Worm (Caenorhabditis elegans) whole organism, mixed stage, embryonic: ENCODE results near the gene F35A5.8.

Source experiments
- M03D4.4 ChIP-seq: sonication (generic microtip); optimal IDR thresholded peaks from 2 replicates; lab custom pipeline; 2017; ENCODE audit warnings: mild to moderate bottlenecking, missing genetic modification characterization, missing compliant biosample characterization
- bed-3 ChIP-seq: fragments of 200-800 bp; sonication (Bioruptor generic); optimal IDR thresholded peaks from 3 replicates; lab custom pipeline; 2018; ENCODE audit warnings: mild to moderate bottlenecking, missing genetic modification characterization, moderate library complexity, missing compliant biosample characterization
- blmp-1 ChIP-seq: fragments of 150-350 bp; optimal IDR thresholded peaks from 2 replicates; lab custom pipeline; 2014; ENCODE audit warnings: missing biosample characterization, missing genetic modification characterization
- ceh-39 ChIP-seq: fragments of 150-350 bp; optimal IDR thresholded peaks from 2 replicates; lab custom pipeline; 2014; ENCODE audit warnings: missing biosample characterization, missing genetic modification characterization
- ceh-43 ChIP-seq: fragments of 200-800 bp; sonication (Bioruptor generic); optimal IDR thresholded peaks from 2 replicates; lab custom pipeline; 2018; ENCODE audit warnings: mild to moderate bottlenecking, missing genetic modification characterization, moderate library complexity, missing compliant biosample characterization
- ceh-83 ChIP-seq: fragments of 200-800 bp; sonication (Bioruptor generic); optimal IDR thresholded peaks from 2 replicates; lab custom pipeline; 2018; ENCODE audit warnings: mild to moderate bottlenecking, missing genetic modification characterization, missing compliant biosample characterization
- ces-1 ChIP-seq: fragments of 150-350 bp; optimal IDR thresholded peaks from 2 replicates; lab custom pipeline; 2014; ENCODE audit warnings: missing biosample characterization, missing genetic modification reagents, missing genetic modification characterization
- cnd-1 ChIP-seq: fragments of 200-800 bp; sonication (Bioruptor generic); optimal IDR thresholded peaks from 2 replicates; lab custom pipeline; 2018; ENCODE audit warnings: mild to moderate bottlenecking, missing genetic modification characterization, missing compliant biosample characterization
- drap-1 ChIP-seq: fragments of 200-800 bp; sonication (Bioruptor generic); optimal IDR thresholded peaks from 3 replicates; lab custom pipeline; 2018; ENCODE audit warnings: mild to moderate bottlenecking, missing genetic modification characterization, missing compliant biosample characterization
- elt-1 ChIP-seq: sonication (generic microtip); optimal IDR thresholded peaks from 2 replicates; lab custom pipeline; 2017; ENCODE audit warnings: missing genetic modification characterization, mild to moderate bottlenecking, missing compliant biosample characterization, antibody characterized with exemption, moderate library complexity, borderline replicate concordance; ENCODE audit not compliant: insufficient read depth
- elt-3 ChIP-seq: fragments of 150-350 bp; optimal IDR thresholded peaks from 2 replicates; lab custom pipeline; 2014; ENCODE audit warnings: missing biosample characterization, missing genetic modification characterization
- flh-1 ChIP-seq: fragments of 200-800 bp; sonication (Bioruptor generic); optimal IDR thresholded peaks from 2 replicates; lab custom pipeline; 2018; ENCODE audit warnings: mild to moderate bottlenecking, missing genetic modification characterization, moderate library complexity, missing compliant biosample characterization
- ham-2 ChIP-seq: fragments of 200-800 bp; sonication (Bioruptor generic); optimal IDR thresholded peaks from 2 replicates; lab custom pipeline; 2018; ENCODE audit warnings: mild to moderate bottlenecking, missing genetic modification characterization, missing compliant biosample characterization
- hlh-1 ChIP-seq: fragments of 150-350 bp; optimal IDR thresholded peaks from 2 replicates; lab custom pipeline; 2014; ENCODE audit warnings: missing biosample characterization, missing genetic modification reagents, missing genetic modification characterization
- lin-13 ChIP-seq: fragments of 150-350 bp; optimal IDR thresholded peaks from 2 replicates; lab custom pipeline; 2014; ENCODE audit warnings: missing biosample characterization, missing genetic modification characterization
- lin-32 ChIP-seq: fragments of 200-800 bp; sonication (Bioruptor generic); optimal IDR thresholded peaks from 2 replicates; lab custom pipeline; 2018; ENCODE audit warnings: mild to moderate bottlenecking, missing genetic modification characterization, missing compliant biosample characterization
- lsy-2 ChIP-seq: fragments of 150-350 bp; optimal IDR thresholded peaks from 2 replicates; lab custom pipeline; 2014; ENCODE audit warnings: missing biosample characterization, missing genetic modification characterization
- mab-5 ChIP-seq: fragments of 150-350 bp; optimal IDR thresholded peaks from 2 replicates; lab custom pipeline; 2014; ENCODE audit warnings: missing biosample characterization, missing genetic modification characterization
- mep-1 ChIP-seq: fragments of 150-350 bp; optimal IDR thresholded peaks from 2 replicates; lab custom pipeline; 2017; ENCODE audit warnings: missing biosample characterization, missing genetic modification reagents, missing genetic modification characterization, inconsistent platforms
- mls-2 ChIP-seq: sonication (generic microtip); optimal IDR thresholded peaks from 2 replicates; lab custom pipeline; 2016; ENCODE audit warnings: mild to moderate bottlenecking, missing genetic modification characterization, moderate library complexity, missing compliant biosample characterization
- nhr-12 ChIP-seq: fragments of 150-350 bp; optimal IDR thresholded peaks from 2 replicates; lab custom pipeline; 2014; ENCODE audit warnings: missing biosample characterization, missing genetic modification characterization
- nhr-2 ChIP-seq: fragments of 150-350 bp; optimal IDR thresholded peaks from 2 replicates; lab custom pipeline; 2014; ENCODE audit warnings: missing biosample characterization, missing genetic modification characterization
- nhr-237 ChIP-seq: fragments of 150-350 bp; optimal IDR thresholded peaks from 2 replicates; lab custom pipeline; 2014; ENCODE audit warnings: missing biosample characterization, missing genetic modification characterization
- pha-4 ChIP-seq: fragments of 150-350 bp; optimal IDR thresholded peaks from 2 replicates; lab custom pipeline; 2018; ENCODE audit warnings: missing biosample characterization, missing genetic modification reagents, missing genetic modification characterization
- sem-2 ChIP-seq: fragments of 200-800 bp; sonication (Bioruptor generic); optimal IDR thresholded peaks from 2 replicates; lab custom pipeline; 2018; ENCODE audit warnings: mild to moderate bottlenecking, missing genetic modification characterization, missing compliant biosample characterization
- sptf-1 ChIP-seq: sonication (generic microtip); optimal IDR thresholded peaks from 2 replicates; lab custom pipeline; 2017; ENCODE audit warnings: mild to moderate bottlenecking, missing genetic modification characterization, moderate library complexity, missing compliant biosample characterization
- tbx-8 ChIP-seq: fragments of 200-800 bp; sonication (Bioruptor generic); optimal IDR thresholded peaks from 2 replicates; lab custom pipeline; 2018; ENCODE audit warnings: mild to moderate bottlenecking, missing genetic modification characterization, moderate library complexity, missing compliant biosample characterization
- unc-120 ChIP-seq: sonication (generic microtip); optimal IDR thresholded peaks from 2 replicates; lab custom pipeline; 2017; ENCODE audit warnings: missing genetic modification characterization, missing compliant biosample characterization; ENCODE audit not compliant: poor library complexity, severe bottlenecking
- unc-39 ChIP-seq: fragments of 150-350 bp; optimal IDR thresholded peaks from 2 replicates; lab custom pipeline; 2014; ENCODE audit warnings: missing biosample characterization, missing genetic modification characterization
- unc-62 ChIP-seq: fragments of 150-350 bp; optimal IDR thresholded peaks from 2 replicates; lab custom pipeline; 2014; ENCODE audit warnings: missing biosample characterization, missing genetic modification reagents, missing genetic modification characterization
- zip-8 ChIP-seq: fragments of 150-350 bp; optimal IDR thresholded peaks from 2 replicates; lab custom pipeline; 2014; ENCODE audit warnings: missing biosample characterization, missing genetic modification characterization
- ztf-11 ChIP-seq: fragments of 150-350 bp; optimal IDR thresholded peaks from 2 replicates; lab custom pipeline; 2014; ENCODE audit warnings: missing biosample characterization, missing genetic modification characterization

The F35A5.8 gene

ce11 chrX:3785111-3785808 is 18.0 kb downstream of the F35A5.8 start:
- TF ChIP-seq hlh-1 (tag; lab: Kevin White, UChicago) (peak; percentile 4), ces-1 (GFP tag; lab: Kevin White, UChicago) (no peak)

- TF ChIP-seq elt-1 = no peak
- no peak for TF ChIP-seq cnd-1 (tag; lab: Kevin White, UChicago)
- no peak for TF ChIP-seq M03D4.4 (tag; lab: Kevin White, UChicago)
- TF ChIP-seq sem-2 (GFP tag; lab: Kevin White, UChicago) = no peak
- no peak for TF ChIP-seq lsy-2
- no peak for TF ChIP-seq ceh-83 (GFP tag; lab: Kevin White, UChicago)
- no peak for TF ChIP-seq unc-62
- no peak for TF ChIP-seq ztf-11 (tag; lab: Kevin White, UChicago)
- TF ChIP-seq lin-13 (tag; lab: Kevin White, UChicago) = no peak
- no peak for TF ChIP-seq ces-1 (GFP tag; lab: Kevin White, UChicago)
- no peak for TF ChIP-seq tbx-8
- TF ChIP-seq nhr-2 (tag; lab: Kevin White, UChicago) = no peak
- no peak for TF ChIP-seq mab-5 (tag; lab: Kevin White, UChicago)
- TF ChIP-seq unc-120 (tag; lab: Kevin White, UChicago) = no peak
- no peak for TF ChIP-seq zip-8 (tag; lab: Kevin White, UChicago)
- TF ChIP-seq flh-1 = no peak
- no peak for TF ChIP-seq nhr-12 (tag; lab: Kevin White, UChicago)
- TF ChIP-seq blmp-1 (tag; lab: Kevin White, UChicago) = no peak
- TF ChIP-seq bed-3 (GFP tag; lab: Kevin White, UChicago) = no peak
- TF ChIP-seq, all 35 proteins: peak for 0
Observed at ce11 chrX:3783659-3784058, 19.6 kb downstream of the F35A5.8 start.

- no peak for TF ChIP-seq unc-62
- no peak for TF ChIP-seq hlh-1 (tag; lab: Kevin White, UChicago)
- no peak for TF ChIP-seq sem-2 (GFP tag; lab: Kevin White, UChicago)
- TF ChIP-seq blmp-1 (tag; lab: Kevin White, UChicago) = no peak
- TF ChIP-seq ham-2 = no peak
- TF ChIP-seq nhr-2 (tag; lab: Kevin White, UChicago) = no peak
- TF ChIP-seq, all 35 proteins: peak for 0
Observed at ce11 chrX:3781040-3781439, 22.2 kb downstream of the F35A5.8 start, which contains the start of gene marg-1. marg-1 (minus strand) TSS chrX:3781140.

DNA sequence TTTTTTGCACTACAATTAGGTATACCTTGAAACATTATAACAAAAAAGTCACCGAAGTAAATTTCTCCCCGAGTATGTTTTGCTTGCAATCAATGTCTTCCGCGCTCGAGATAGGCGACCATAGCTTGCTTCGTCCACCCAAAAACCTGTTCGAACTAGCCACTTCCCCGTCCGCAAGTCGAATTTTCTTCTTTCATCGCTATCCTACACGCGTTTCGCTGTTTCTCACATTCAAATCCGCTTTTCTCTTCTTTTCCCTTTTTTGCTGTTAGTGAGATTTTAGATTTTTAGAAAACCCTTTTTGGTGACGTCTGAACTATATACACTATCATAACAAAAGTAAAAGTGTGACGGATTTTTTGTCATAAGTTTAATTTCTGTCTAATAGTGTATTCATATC is 30.0 kb downstream of the F35A5.8 start:
- peak; percentile 28 for TF ChIP-seq blmp-1 (tag; lab: Kevin White, UChicago)
- TF ChIP-seq pha-4 (tag; lab: Kevin White, UChicago) = no peak

DNA sequence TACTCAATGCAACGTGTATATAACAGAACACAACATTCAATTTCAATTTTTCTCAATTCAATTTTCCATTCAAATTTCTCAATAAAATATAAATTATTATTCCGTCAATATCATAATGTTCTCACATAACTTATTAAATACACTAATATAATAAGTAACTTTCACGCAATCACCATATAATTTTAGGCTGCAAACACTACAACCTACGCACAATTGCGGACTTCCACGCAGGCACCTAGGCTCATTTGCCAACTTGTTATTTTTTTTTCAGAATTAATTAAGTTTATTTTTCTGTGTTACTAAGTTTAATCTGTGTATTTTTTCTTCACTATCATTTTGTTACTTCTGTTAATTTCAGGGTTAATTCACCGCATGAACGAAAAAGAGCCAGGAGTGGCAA is 30.9 kb downstream of the F35A5.8 start, which contains the start of gene F47B7.2:
Gene F47B7.2 (plus strand): TSS at position 358 of the 400 bp plus-strand sequence.
- no peak for TF ChIP-seq mab-5 (tag; lab: Kevin White, UChicago)
- TF ChIP-seq elt-1 = no peak
- TF ChIP-seq sptf-1 (tag; lab: Kevin White, UChicago) = peak; percentile 20
- no peak for TF ChIP-seq unc-120 (tag; lab: Kevin White, UChicago)
- TF ChIP-seq mls-2 = no peak
- no peak for TF ChIP-seq ceh-83 (GFP tag; lab: Kevin White, UChicago)
- peak; percentile 91 for TF ChIP-seq ces-1 (GFP tag; lab: Kevin White, UChicago)
- no peak for TF ChIP-seq drap-1 (GFP tag; lab: Kevin White, UChicago)
- no peak for TF ChIP-seq lin-13 (tag; lab: Kevin White, UChicago)
- no peak for TF ChIP-seq elt-3 (tag; lab: Kevin White, UChicago)
- TF ChIP-seq lin-32 (GFP tag; lab: Kevin White, UChicago) = no peak
- no peak for TF ChIP-seq ceh-39 (tag; lab: Kevin White, UChicago)
- TF ChIP-seq unc-62 = no peak
- no peak for TF ChIP-seq ceh-43
- TF ChIP-seq mep-1 (tag; lab: Kevin White, UChicago) = peak; percentile 52
- TF ChIP-seq nhr-12 (tag; lab: Kevin White, UChicago) = no peak
- no peak for TF ChIP-seq nhr-237 (tag; lab: Kevin White, UChicago)
- TF ChIP-seq M03D4.4 (tag; lab: Kevin White, UChicago) = no peak
- TF ChIP-seq ham-2 = no peak
- no peak for TF ChIP-seq unc-39 (tag; lab: Kevin White, UChicago)
- no peak for TF ChIP-seq tbx-8
- TF ChIP-seq, all 35 proteins: peak for 3
